Fruit fly (Drosophila melanogaster): ENCODE results near the gene sta.

sta gene

dm6 chrX:1470562-1470961 is 12.7 kb downstream of the sta start, which contains the start of gene pck:
TSS of gene pck (plus strand) at chrX:1470666.
- peak; percentile 93 for TF ChIP-seq Med (GFP tag)
- TF ChIP-seq HLH54F (GFP tag; optimal IDR thresholded peaks at IDR 0.05) = peak; percentile 53
- peak; percentile 51 for TF ChIP-seq Hmr (GFP tag; optimal IDR thresholded peaks at IDR 0.05)
- TF ChIP-seq dm (GFP tag; optimal IDR thresholded peaks at IDR 0.05) = peak; percentile 71
- TF ChIP-seq Spps (tag; optimal IDR thresholded peaks at IDR 0.05) = peak; percentile 31
- TF ChIP-seq bigmax (GFP tag; optimal IDR thresholded peaks at IDR 0.05) = no peak
- no peak for TF ChIP-seq CG6683 (GFP tag; optimal IDR thresholded peaks at IDR 0.05)
- TF ChIP-seq Hr3 (GFP tag; optimal IDR thresholded peaks at IDR 0.05) = peak; percentile 63
- peak; percentile 83 for TF ChIP-seq chn (GFP tag; optimal IDR thresholded peaks at IDR 0.05)
- TF ChIP-seq nerfin-1 (tag; optimal IDR thresholded peaks at IDR 0.05) = peak; percentile 33
- no peak for TF ChIP-seq nau (GFP tag; optimal IDR thresholded peaks at IDR 0.05)
- peak; percentile 52 for TF ChIP-seq CG2678 (tag; optimal IDR thresholded peaks at IDR 0.05)
- TF ChIP-seq dan (GFP tag; IDR thresholded peaks at IDR 0.05) = no peak
- peak; percentile 52 for TF ChIP-seq onecut (GFP tag; IDR thresholded peaks at IDR 0.05)
- TF ChIP-seq CG7745 (tag; optimal IDR thresholded peaks at IDR 0.05) = no peak
- TF ChIP-seq ac (GFP tag; optimal IDR thresholded peaks at IDR 0.05) = no peak
- TF ChIP-seq Dll (GFP tag; IDR thresholded peaks at IDR 0.05; ENCODE audit: partially characterized antibody) = peak; percentile 60; the same call in 2 of the 4 replicates
- TF ChIP-seq toy (GFP tag; IDR thresholded peaks at IDR 0.05) = no peak
- no peak for TF ChIP-seq Trl (optimal IDR thresholded peaks at IDR 0.05)
- TF ChIP-seq Trl (GFP tag; optimal IDR thresholded peaks at IDR 0.05) = peak; percentile 68
- TF ChIP-seq zf30C (GFP tag; optimal IDR thresholded peaks at IDR 0.05) = no peak
- TF ChIP-seq Aef1 (GFP tag; IDR thresholded peaks at IDR 0.05) = peak; percentile 64; the same call in 2 of the 3 replicates
- peak; percentile 70 for TF ChIP-seq sisA (GFP tag; IDR thresholded peaks at IDR 0.05)
- no peak; the same call in 2 of the 3 replicates for TF ChIP-seq sr (GFP tag; IDR thresholded peaks at IDR 0.05)
- TF ChIP-seq trem (tag; optimal IDR thresholded peaks at IDR 0.05) = peak; percentile 77
- TF ChIP-seq CG30403 (GFP tag; optimal IDR thresholded peaks at IDR 0.05) = peak; percentile 79
- TF ChIP-seq fru (optimal IDR thresholded peaks at IDR 0.05) = no peak
- TF ChIP-seq pros (GFP tag; optimal IDR thresholded peaks at IDR 0.05) = no peak
- no peak for TF ChIP-seq CG9876 (GFP tag; optimal IDR thresholded peaks at IDR 0.05)
- peak; percentile 52 for TF ChIP-seq CG33213 (GFP tag; optimal IDR thresholded peaks at IDR 0.05)
- TF ChIP-seq CG3995 (GFP tag; optimal IDR thresholded peaks at IDR 0.05) = no peak
- peak; percentile 63 for TF ChIP-seq gfzf (GFP tag; optimal IDR thresholded peaks at IDR 0.05)
- TF ChIP-seq CG17829 (tag; optimal IDR thresholded peaks at IDR 0.05) = peak; percentile 67
- peak; percentile 62 for TF ChIP-seq CG9932 (GFP tag; IDR thresholded peaks at IDR 0.05)
- TF ChIP-seq Dad (GFP tag; optimal IDR thresholded peaks at IDR 0.05) = peak; percentile 62
- TF ChIP-seq CG17328 (GFP tag; IDR thresholded peaks at IDR 0.05) = peak; percentile 70
- peak; percentile 74 for TF ChIP-seq row (GFP tag; IDR thresholded peaks at IDR 0.05)
- no peak for TF ChIP-seq fd64A (GFP tag; optimal IDR thresholded peaks at IDR 0.05)
- TF ChIP-seq usp (GFP tag; optimal IDR thresholded peaks at IDR 0.05) = no peak
- peak; percentile 53; the same call in 1 of the 3 replicates for TF ChIP-seq CG6791 (GFP tag; IDR thresholded peaks at IDR 0.05; ENCODE audit: partially characterized antibody)
- TF ChIP-seq CG4424 (GFP tag; optimal IDR thresholded peaks at IDR 0.05) = peak; percentile 75
- peak; percentile 67; the same call in 1 of the 2 replicates for TF ChIP-seq seq (GFP tag; IDR thresholded peaks at IDR 0.05)
- TF ChIP-seq CG4730 (GFP tag; IDR thresholded peaks at IDR 0.05) = no peak
- peak; percentile 63 for TF ChIP-seq Antp (GFP tag; optimal IDR thresholded peaks at IDR 0.05)
- TF ChIP-seq yki (optimal IDR thresholded peaks at IDR 0.05) = no peak
- TF ChIP-seq Doc3 (GFP tag; IDR thresholded peaks at IDR 0.05; ENCODE audit: partially characterized antibody) = peak; percentile 35; the same call in 1 of the 3 replicates
- TF ChIP-seq CG32772 (GFP tag; IDR thresholded peaks at IDR 0.05) = peak; percentile 43; the same call in 1 of the 2 replicates
- peak; percentile 38 for TF ChIP-seq Abd-B (GFP tag; optimal IDR thresholded peaks at IDR 0.05)
- TF ChIP-seq CG32767 (GFP tag; IDR thresholded peaks at IDR 0.05) = peak; percentile 65
- TF ChIP-seq kni (GFP tag; optimal IDR thresholded peaks at IDR 0.05) = no peak
- no peak for TF ChIP-seq slou (GFP tag; optimal IDR thresholded peaks at IDR 0.05)
- no peak for TF ChIP-seq wdn (GFP tag; IDR thresholded peaks at IDR 0.05)
